Worm (Caenorhabditis elegans) whole organism, L2 larva: ENCODE measurements around the gene svh-11.

Source experiments
- C34F6.9 ChIP-seq: fragments of 150-350 bp; optimal IDR thresholded peaks from 2 replicates; lab custom pipeline; 2014; ENCODE audit warnings: missing biosample characterization, missing genetic modification characterization
- nhr-12 ChIP-seq: fragments of 150-350 bp; optimal IDR thresholded peaks from 2 replicates; lab custom pipeline; 2014; ENCODE audit warnings: missing biosample characterization, missing genetic modification characterization
- nhr-23 ChIP-seq: fragments of 150-350 bp; optimal IDR thresholded peaks from 2 replicates; lab custom pipeline; 2014; ENCODE audit warnings: missing biosample characterization, missing genetic modification reagents, missing genetic modification characterization

DNA sequence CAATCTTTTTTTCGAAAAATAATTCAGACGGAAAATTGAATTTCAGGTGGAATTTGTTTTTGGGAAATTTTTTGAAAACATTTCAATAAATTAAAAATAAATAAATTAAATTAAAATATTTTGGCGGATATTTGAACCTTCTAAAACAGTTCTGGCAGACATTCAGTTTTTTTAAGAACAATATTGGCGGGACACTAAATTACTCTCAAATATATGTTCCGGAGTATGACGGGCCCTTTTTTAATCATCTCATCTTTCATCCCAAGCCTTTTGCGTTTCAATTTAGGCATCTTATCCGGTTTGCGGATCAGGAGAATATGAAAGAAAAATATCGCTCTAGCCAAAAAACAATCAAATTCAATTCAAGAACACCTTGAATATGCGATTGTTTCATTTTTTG, at the start of gene svh-11:
- TF ChIP-seq C34F6.9 (tag; lab: Kevin White, UChicago) (no peak), nhr-12 (tag; lab: Kevin White, UChicago) (no peak), nhr-23 (tag; lab: Kevin White, UChicago) (no peak)
